Worm (Caenorhabditis elegans): ENCODE results near the gene pld-1.
A peak's percentile ranks its signal among the peaks of the same experiment; 100 is the strongest.

Gene pld-1

DNA sequence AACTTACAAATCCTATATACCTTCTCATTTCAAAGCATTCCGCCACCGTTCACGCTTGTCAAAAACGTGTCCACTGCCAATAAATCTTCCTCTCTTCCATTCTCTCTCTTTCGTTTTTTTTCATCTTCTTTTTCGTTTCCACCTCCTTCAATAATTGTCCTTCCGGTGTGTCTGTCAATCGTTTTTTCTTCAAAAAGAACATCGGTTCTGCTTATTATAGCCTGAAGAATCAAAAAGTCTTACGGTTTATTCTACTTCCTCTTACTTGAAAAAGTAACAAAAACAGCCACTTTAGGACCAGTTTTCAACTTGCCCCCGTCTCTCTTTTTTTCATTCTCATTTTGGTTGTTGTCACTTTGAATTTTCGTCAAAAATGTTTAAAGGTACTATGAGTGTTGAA is 42.2 kb downstream of the pld-1 start:
- TF ChIP-seq nhr-20 (tag; optimal IDR thresholded peaks at IDR 0.05) (peak; percentile 38), F16B12.6 (tag; optimal IDR thresholded peaks at IDR 0.05) (no peak), grh-1 (GFP tag; IDR thresholded peaks at IDR 0.05) (peak; percentile 48), blmp-1 (tag; optimal IDR thresholded peaks at IDR 0.05) (peak; percentile 42), lin-14 (GFP tag; optimal IDR thresholded peaks at IDR 0.05) (peak; percentile 43), lin-35 (GFP tag; optimal IDR thresholded peaks at IDR 0.05) (peak in 1 of 2 experiments; percentile 15), nhr-85 (tag) (peak; percentile 77), nhr-90 (tag; optimal IDR thresholded peaks at IDR 0.05; ENCODE audit: poor library complexity) (peak; percentile 10), lsy-2 (tag; optimal IDR thresholded peaks at IDR 0.05) (peak in 1 of 2 experiments; percentile 15), lir-3 (tag; optimal IDR thresholded peaks at IDR 0.05; ENCODE audit: poor library complexity) (no peak), mep-1 (tag; optimal IDR thresholded peaks at IDR 0.05) (peak; percentile 16), tbx-2 (tag; optimal IDR thresholded peaks at IDR 0.05) (peak; percentile 34), lin-39 (tag; optimal IDR thresholded peaks at IDR 0.05) (no peak), irx-1 (tag; optimal IDR thresholded peaks at IDR 0.05) (no peak)

DNA sequence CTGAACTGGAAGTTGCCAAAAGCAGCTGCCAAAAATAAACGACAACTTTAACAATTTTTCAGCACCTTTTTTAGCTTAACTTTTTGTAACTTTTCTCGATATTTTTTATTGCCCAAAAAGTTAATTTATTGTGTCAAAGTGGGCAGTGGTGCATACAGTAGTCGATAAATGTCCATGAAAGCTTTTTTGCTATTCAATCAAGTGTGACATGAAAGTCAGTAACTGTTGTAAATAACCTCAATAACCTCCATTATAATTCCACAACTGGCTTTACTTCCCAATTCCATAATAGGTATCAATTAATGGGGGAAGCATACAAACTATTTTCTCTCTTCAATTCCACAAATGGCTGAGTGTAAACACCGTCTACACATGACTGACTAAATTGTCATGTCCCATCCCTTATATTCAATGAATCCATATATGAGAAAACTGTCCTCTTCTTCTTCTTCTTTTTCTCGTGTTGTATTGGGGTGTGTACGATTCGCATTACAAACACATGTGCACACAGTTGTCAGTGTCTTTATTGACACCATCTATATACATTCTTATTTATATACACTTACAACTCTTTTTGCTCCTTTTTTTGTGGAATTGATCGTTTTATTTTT is 43.2 kb downstream of the pld-1 start:
- TF ChIP-seq aha-1 (tag; optimal IDR thresholded peaks at IDR 0.05) = no peak
- TF ChIP-seq efl-3 (GFP tag; optimal IDR thresholded peaks at IDR 0.05) = no peak
- TF ChIP-seq efl-1 (optimal IDR thresholded peaks at IDR 0.05) = no peak
- peak in 1 of 2 experiments; percentile 80 for TF ChIP-seq efl-1 (GFP tag; optimal IDR thresholded peaks at IDR 0.05 in 1 of 2)
- no peak for TF ChIP-seq fkh-8 (tag; optimal IDR thresholded peaks at IDR 0.05)
- TF ChIP-seq ama-1 (optimal IDR thresholded peaks at IDR 0.05) = no peak
- TF ChIP-seq nhr-237 (tag; optimal IDR thresholded peaks at IDR 0.05) = no peak
- no peak for TF ChIP-seq isw-1 (GFP tag; IDR thresholded peaks at IDR 0.05)
- no peak for TF ChIP-seq fos-1 (tag; optimal IDR thresholded peaks at IDR 0.05)
- no peak for TF ChIP-seq dpl-1 (GFP tag; optimal IDR thresholded peaks at IDR 0.05)
- no peak for TF ChIP-seq vab-15 (tag; optimal IDR thresholded peaks at IDR 0.05)
- no peak for TF ChIP-seq zip-4 (GFP tag; optimal IDR thresholded peaks at IDR 0.05)
- peak; percentile 59 for TF ChIP-seq lin-14 (GFP tag; optimal IDR thresholded peaks at IDR 0.05)
- no peak for TF ChIP-seq nhr-28 (tag; optimal IDR thresholded peaks at IDR 0.05)
- TF ChIP-seq C16A3.4 (tag; optimal IDR thresholded peaks at IDR 0.05) = no peak
- no peak for TF ChIP-seq lsy-2 (tag; optimal IDR thresholded peaks at IDR 0.05)
- no peak for TF ChIP-seq pqm-1 (tag; optimal IDR thresholded peaks at IDR 0.05)
- TF ChIP-seq tlp-1 (tag; optimal IDR thresholded peaks at IDR 0.05) = no peak
- TF ChIP-seq Y116A8C.19 (tag; optimal IDR thresholded peaks at IDR 0.05; ENCODE audit: borderline replicate concordance) = no peak
- TF ChIP-seq mef-2 (tag; optimal IDR thresholded peaks at IDR 0.05) = no peak
- TF ChIP-seq mep-1 (tag; optimal IDR thresholded peaks at IDR 0.05) = peak; percentile 4
- TF ChIP-seq hpl-2 (GFP tag; optimal IDR thresholded peaks at IDR 0.05) = no peak
- no peak for TF ChIP-seq mdl-1 (tag; optimal IDR thresholded peaks at IDR 0.05)
- no peak for TF ChIP-seq unc-62 (GFP tag; optimal IDR thresholded peaks at IDR 0.05)
- no peak for TF ChIP-seq elt-3 (tag; optimal IDR thresholded peaks at IDR 0.05)
- no peak for TF ChIP-seq unc-98 (GFP tag; IDR thresholded peaks at IDR 0.05)
- TF ChIP-seq tbx-2 (tag; optimal IDR thresholded peaks at IDR 0.05) = no peak
- TF ChIP-seq nhr-47 (tag; optimal IDR thresholded peaks at IDR 0.05) = no peak
- no peak for TF ChIP-seq C04F5.9 (tag; optimal IDR thresholded peaks at IDR 0.05)
- TF ChIP-seq nhr-85 (tag) = peak; percentile 71
- no peak for TF ChIP-seq fkh-4 (tag; optimal IDR thresholded peaks at IDR 0.05; ENCODE audit: borderline replicate concordance)
- no peak for TF ChIP-seq nhr-84 (tag; optimal IDR thresholded peaks at IDR 0.05)
- peak; percentile 23 for TF ChIP-seq nhr-71 (tag; optimal IDR thresholded peaks at IDR 0.05)
- TF ChIP-seq grh-1 (GFP tag; IDR thresholded peaks at IDR 0.05) = no peak
- TF ChIP-seq blmp-1 (tag; optimal IDR thresholded peaks at IDR 0.05) = peak; percentile 12
- TF ChIP-seq lir-3 (tag; optimal IDR thresholded peaks at IDR 0.05; ENCODE audit: poor library complexity) = peak; percentile 5
- TF ChIP-seq rnt-1 (tag; optimal IDR thresholded peaks at IDR 0.05) = no peak
- TF ChIP-seq hlh-4 (tag; optimal IDR thresholded peaks at IDR 0.05) = no peak
- TF ChIP-seq nhr-90 (tag; optimal IDR thresholded peaks at IDR 0.05; ENCODE audit: poor library complexity) = no peak
- no peak for TF ChIP-seq C34B4.2 (tag; optimal IDR thresholded peaks at IDR 0.05)
- TF ChIP-seq lin-35 (GFP tag; optimal IDR thresholded peaks at IDR 0.05) = peak in 1 of 2 experiments; percentile 49
- peak; percentile 39 for TF ChIP-seq snu-23 (GFP tag; optimal IDR thresholded peaks at IDR 0.05)
- no peak for TF ChIP-seq swsn-7 (tag; optimal IDR thresholded peaks at IDR 0.05)
- TF ChIP-seq zag-1 (tag; optimal IDR thresholded peaks at IDR 0.05) = no peak
- no peak for TF ChIP-seq ztf-11 (tag; optimal IDR thresholded peaks at IDR 0.05)
- TF ChIP-seq ces-1 (GFP tag; optimal IDR thresholded peaks at IDR 0.05) = no peak
